Fruit fly (Drosophila melanogaster): ENCODE measurements around the gene Pmi.

Pmi gene

dm6 chr3L:5819310-5819709, 39.5 kb downstream of the Pmi start (continued):
- TF ChIP-seq Poxn (GFP tag; IDR thresholded peaks at IDR 0.05) (no peak), zen2 (GFP tag; IDR thresholded peaks at IDR 0.05; ENCODE audit: partially characterized antibody) (no peak), Hmx (GFP tag; optimal IDR thresholded peaks at IDR 0.05) (no peak), CG9817 (tag; optimal IDR thresholded peaks at IDR 0.05) (peak; percentile 30), CG15073 (GFP tag; optimal IDR thresholded peaks at IDR 0.05) (no peak), ham (GFP tag; IDR thresholded peaks at IDR 0.05) (no peak), CG30403 (GFP tag; optimal IDR thresholded peaks at IDR 0.05) (peak; percentile 40), CG10431 (GFP tag; optimal IDR thresholded peaks at IDR 0.05) (no peak), CG33557 (GFP tag; optimal IDR thresholded peaks at IDR 0.05) (no peak), ken (GFP tag; IDR thresholded peaks at IDR 0.05) (no peak), CG7839 (tag; optimal IDR thresholded peaks at IDR 0.05) (peak; percentile 42), CG7556 (GFP tag; optimal IDR thresholded peaks at IDR 0.05) (peak; percentile 9), Rx (GFP tag; IDR thresholded peaks at IDR 0.05) (no peak), pros (GFP tag; optimal IDR thresholded peaks at IDR 0.05) (no peak), fd64A (GFP tag; optimal IDR thresholded peaks at IDR 0.05) (no peak), NfI (GFP tag; optimal IDR thresholded peaks at IDR 0.05) (peak; percentile 2), CG7372 (GFP tag; IDR thresholded peaks at IDR 0.05) (peak; percentile 37; the same call in 1 of the 2 replicates), zfh2 (GFP tag; optimal IDR thresholded peaks at IDR 0.05) (peak; percentile 44), CG18476 (GFP tag; optimal IDR thresholded peaks at IDR 0.05) (no peak), otp (GFP tag; IDR thresholded peaks at IDR 0.05) (no peak), Dref (GFP tag; IDR thresholded peaks at IDR 0.05) (no peak), Awh (GFP tag; IDR thresholded peaks at IDR 0.05) (no peak), tup (GFP tag; optimal IDR thresholded peaks at IDR 0.05) (no peak), CG16813 (GFP tag; IDR thresholded peaks at IDR 0.05; ENCODE audit: partially characterized antibody) (no peak), ash1 (GFP tag; optimal IDR thresholded peaks at IDR 0.05) (no peak), CG10274 (GFP tag; optimal IDR thresholded peaks at IDR 0.05) (no peak), CG11085 (GFP tag; IDR thresholded peaks at IDR 0.05) (0 out of 2 replicates have a peak, but pooled peaks have one; percentile 27), Lpt (GFP tag; optimal IDR thresholded peaks at IDR 0.05) (no peak), CG34422 (GFP tag; IDR thresholded peaks at IDR 0.05) (no peak), CG7928 (GFP tag; optimal IDR thresholded peaks at IDR 0.05) (no peak), CG8359 (GFP tag; optimal IDR thresholded peaks at IDR 0.05; ENCODE audit: borderline replicate concordance) (no peak), ewg (GFP tag; optimal IDR thresholded peaks at IDR 0.05) (no peak), Usf (GFP tag; optimal IDR thresholded peaks at IDR 0.05) (no peak), CG1603 (tag; optimal IDR thresholded peaks at IDR 0.05) (peak; percentile 24), CG2199 (GFP tag; IDR thresholded peaks at IDR 0.05) (no peak), CG3995 (GFP tag; optimal IDR thresholded peaks at IDR 0.05) (no peak), Drgx (GFP tag; IDR thresholded peaks at IDR 0.05) (no peak), lab (GFP tag; optimal IDR thresholded peaks at IDR 0.05) (peak; percentile 5), stwl (tag; optimal IDR thresholded peaks at IDR 0.05) (no peak), Mes4 (GFP tag; optimal IDR thresholded peaks at IDR 0.05) (no peak), sens-2 (GFP tag; IDR thresholded peaks at IDR 0.05) (no peak), CG15514 (GFP tag; optimal IDR thresholded peaks at IDR 0.05) (no peak), dmrt11E (tag; optimal IDR thresholded peaks at IDR 0.05) (peak; percentile 10), chn (GFP tag; optimal IDR thresholded peaks at IDR 0.05) (no peak), CG9215 (GFP tag; IDR thresholded peaks at IDR 0.05) (0 out of 2 replicates have a peak, but pooled peaks have one; percentile 27), Aef1 (GFP tag; IDR thresholded peaks at IDR 0.05) (no peak), CG9797 (GFP tag; optimal IDR thresholded peaks at IDR 0.05) (no peak), Doc2 (GFP tag; IDR thresholded peaks at IDR 0.05) (no peak), CG43689 (GFP tag; IDR thresholded peaks at IDR 0.05) (no peak), onecut (GFP tag; IDR thresholded peaks at IDR 0.05) (no peak), CG2116 (GFP tag; optimal IDR thresholded peaks at IDR 0.05) (no peak), Spps (tag; optimal IDR thresholded peaks at IDR 0.05) (no peak)

All from whole organism, embryonic.